Fruit fly (Drosophila melanogaster) whole organism: Measurements from ENCODE around the gene comm2.

Experiments
- CG8478 ChIP-seq: fragments of >200 bp; optimal IDR thresholded peaks from 2 replicates; lab custom pipeline; 2018; ENCODE audit warnings: inconsistent platforms
- Dll ChIP-seq: fragments of >200 bp; optimal IDR thresholded peaks from 2 replicates; lab custom pipeline; 2017
- EcR ChIP-seq, 2 experiments: fragments of >200 bp; optimal IDR thresholded peaks; 2 replicates each; lab custom pipeline; 2017; ENCODE audit warnings: missing biosample characterization in 2 of 2, missing genetic modification characterization in 2 of 2, missing genetic modification reagents in 2 of 2
- pan ChIP-seq: fragments of >200 bp; optimal IDR thresholded peaks from 2 replicates; lab custom pipeline; 2017
- psq ChIP-seq: fragments of >200 bp; optimal IDR thresholded peaks from 2 replicates; lab custom pipeline; 2017
- usp ChIP-seq: fragments of >200 bp; optimal IDR thresholded peaks from 2 replicates; lab custom pipeline; 2017; ENCODE audit warnings: missing biosample characterization, missing genetic modification characterization, mixed read lengths

The comm2 gene

dm6 chr3L:15684017-15684416 lies 15.6 kb downstream of the comm2 start:
- TF ChIP-seq EcR (GFP tag; optimal IDR thresholded peaks at IDR 0.05; lab: Kevin White, UChicago): no peak
- no peak for TF ChIP-seq pan (lab: Kevin White, UChicago)
- no peak for TF ChIP-seq psq (lab: Kevin White, UChicago)
- no peak for TF ChIP-seq Dll (lab: Kevin White, UChicago)
- TF ChIP-seq CG8478: no peak
- TF ChIP-seq usp (GFP tag; lab: Kevin White, UChicago): no peak

dm6 chr3L:15683345-15683922 lies 16.2 kb downstream of the comm2 start, which contains the start of the genes CG7579 and Pgant8:
TSS of gene CG7579 (minus strand) at chr3L:15683445.
TSS of gene Pgant8 (plus strand) at chr3L:15683872.
- no peak for TF ChIP-seq Dll (lab: Kevin White, UChicago)
- TF ChIP-seq EcR (GFP tag; optimal IDR thresholded peaks at IDR 0.05; lab: Kevin White, UChicago): no peak
- TF ChIP-seq CG8478: no peak
- no peak for TF ChIP-seq psq (lab: Kevin White, UChicago)
- TF ChIP-seq pan (lab: Kevin White, UChicago): no peak
- TF ChIP-seq usp (GFP tag; lab: Kevin White, UChicago): no peak

- no peak for TF ChIP-seq usp (GFP tag; lab: Kevin White, UChicago)
- no peak for TF ChIP-seq CG8478
- no peak for TF ChIP-seq psq (lab: Kevin White, UChicago)
- no peak for TF ChIP-seq Dll (lab: Kevin White, UChicago)
- TF ChIP-seq EcR (GFP tag; optimal IDR thresholded peaks at IDR 0.05; lab: Kevin White, UChicago): no peak
- TF ChIP-seq pan (lab: Kevin White, UChicago): no peak
Observed at dm6 chr3L:15679420-15679819, 20.2 kb downstream of the comm2 start, which contains the start of gene CG7304. TSS of gene CG7304 (plus strand) at chr3L:15679720.

- no peak for TF ChIP-seq EcR (GFP tag; optimal IDR thresholded peaks at IDR 0.05; lab: Kevin White, UChicago)
- TF ChIP-seq Dll (lab: Kevin White, UChicago): no peak
- no peak for TF ChIP-seq pan (lab: Kevin White, UChicago)
- TF ChIP-seq psq (lab: Kevin White, UChicago): no peak
- TF ChIP-seq usp (GFP tag; lab: Kevin White, UChicago): no peak
- TF ChIP-seq CG8478: no peak
Observed at dm6 chr3L:15678284-15678683, 21.4 kb downstream of the comm2 start.

dm6 chr3L:15677662-15678061 lies 22.0 kb downstream of the comm2 start:
- TF ChIP-seq CG8478 (no peak), EcR (GFP tag; optimal IDR thresholded peaks at IDR 0.05; lab: Kevin White, UChicago) (no peak), pan (lab: Kevin White, UChicago) (no peak), psq (lab: Kevin White, UChicago) (no peak), usp (GFP tag; lab: Kevin White, UChicago) (no peak), Dll (lab: Kevin White, UChicago) (no peak)

dm6 chr3L:15675111-15675510 lies 24.5 kb downstream of the comm2 start:
- TF ChIP-seq Dll (lab: Kevin White, UChicago) (no peak), usp (GFP tag; lab: Kevin White, UChicago) (no peak), psq (lab: Kevin White, UChicago) (no peak), CG8478 (no peak), EcR (GFP tag; optimal IDR thresholded peaks at IDR 0.05; lab: Kevin White, UChicago) (no peak), pan (lab: Kevin White, UChicago) (no peak)

dm6 chr3L:15672800-15673199 lies 26.9 kb downstream of the comm2 start:
- TF ChIP-seq EcR (GFP tag; optimal IDR thresholded peaks at IDR 0.05; lab: Kevin White, UChicago) (no peak), CG8478 (no peak), Dll (lab: Kevin White, UChicago) (no peak), psq (lab: Kevin White, UChicago) (no peak), usp (GFP tag; lab: Kevin White, UChicago) (no peak), pan (lab: Kevin White, UChicago) (no peak)

dm6 chr3L:15670455-15670854 lies 29.2 kb downstream of the comm2 start:
- TF ChIP-seq CG8478 (no peak), psq (lab: Kevin White, UChicago) (no peak), EcR (GFP tag; optimal IDR thresholded peaks at IDR 0.05; lab: Kevin White, UChicago) (no peak), pan (lab: Kevin White, UChicago) (no peak), usp (GFP tag; lab: Kevin White, UChicago) (no peak), Dll (lab: Kevin White, UChicago) (no peak)

dm6 chr3L:15669939-15670338 lies 29.7 kb downstream of the comm2 start:
- no peak for TF ChIP-seq psq (lab: Kevin White, UChicago)
- no peak for TF ChIP-seq CG8478
- TF ChIP-seq usp (GFP tag; lab: Kevin White, UChicago): no peak
- no peak for TF ChIP-seq EcR (GFP tag; optimal IDR thresholded peaks at IDR 0.05; lab: Kevin White, UChicago)
- TF ChIP-seq Dll (lab: Kevin White, UChicago): no peak
- no peak for TF ChIP-seq pan (lab: Kevin White, UChicago)

dm6 chr3L:15665741-15666140 lies 33.9 kb downstream of the comm2 start:
- TF ChIP-seq Dll (lab: Kevin White, UChicago) (no peak), usp (GFP tag; lab: Kevin White, UChicago) (no peak)

- TF ChIP-seq CG8478: no peak
- TF ChIP-seq pan (lab: Kevin White, UChicago): no peak
- TF ChIP-seq EcR (GFP tag; optimal IDR thresholded peaks at IDR 0.05; lab: Kevin White, UChicago): no peak
- no peak for TF ChIP-seq psq (lab: Kevin White, UChicago)
- TF ChIP-seq Dll (lab: Kevin White, UChicago): no peak
- no peak for TF ChIP-seq usp (GFP tag; lab: Kevin White, UChicago)
Observed at dm6 chr3L:15664199-15664794, 35.4 kb downstream of the comm2 start.

dm6 chr3L:15662510-15662909 lies 37.1 kb downstream of the comm2 start:
- TF ChIP-seq EcR (GFP tag; optimal IDR thresholded peaks at IDR 0.05; lab: Kevin White, UChicago) (no peak), CG8478 (no peak), usp (GFP tag; lab: Kevin White, UChicago) (no peak), psq (lab: Kevin White, UChicago) (no peak)
